Worm (Caenorhabditis elegans): ENCODE data around the gene ostb-1.

DNA sequence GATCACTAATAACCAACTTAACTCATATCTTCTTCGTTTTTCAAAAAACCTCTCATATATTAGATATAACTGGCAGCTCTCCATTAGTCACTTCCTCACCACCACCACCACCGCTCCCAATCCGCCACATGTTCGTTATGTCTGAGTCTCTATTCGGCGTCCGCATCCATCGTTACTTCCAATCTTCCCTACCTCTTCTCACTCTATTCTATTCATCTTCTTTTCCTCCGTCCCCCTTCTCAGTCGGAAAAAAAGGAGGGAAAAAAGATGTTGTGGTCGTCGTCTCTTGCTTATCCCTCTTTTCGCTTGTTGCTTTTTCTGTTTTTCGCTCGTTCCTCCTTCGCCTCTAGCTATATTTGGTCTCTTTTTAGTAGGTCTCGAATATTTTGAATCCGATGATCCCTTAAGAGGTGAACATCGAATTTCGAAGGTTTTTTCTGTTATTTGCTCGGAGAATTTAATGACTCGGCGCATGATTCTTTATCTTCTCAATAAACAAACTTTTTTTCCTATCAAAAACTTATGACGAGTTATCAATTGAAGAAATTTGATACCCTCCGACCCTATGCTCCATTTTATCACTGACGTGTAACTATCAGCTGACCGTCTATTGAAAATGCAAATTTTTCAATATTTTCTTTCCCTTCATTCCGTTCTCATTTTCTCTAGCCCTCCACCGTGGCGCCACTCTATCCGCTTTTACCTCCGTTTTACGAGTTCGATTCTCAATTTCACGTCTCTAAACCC, 27.7 kb downstream of the ostb-1 start:
- TF ChIP-seq flt-1 (GFP tag; IDR thresholded peaks at IDR 0.05) (0 out of 2 replicates have a peak, but pooled peaks have one; percentile 63), klf-2 (GFP tag; conservative IDR thresholded peaks at IDR 0.05) (no peak), tab-1 (GFP tag; IDR thresholded peaks at IDR 0.05) (no peak), ref-1 (GFP tag; conservative IDR thresholded peaks at IDR 0.05) (no peak), ztf-23 (GFP tag; IDR thresholded peaks at IDR 0.05) (0 out of 2 replicates have a peak, but pooled peaks have one; percentile 54)
